Worm (Caenorhabditis elegans) whole organism, L2 larva: ENCODE data around the gene fipp-1.

ENCODE experiments used
- Y55F3AM.14 ChIP-seq: fragments of 200-800 bp; sonication (Bioruptor generic); optimal IDR thresholded peaks from 2 replicates; lab custom pipeline; 2018; ENCODE audit warnings: mild to moderate bottlenecking, missing genetic modification characterization, missing compliant biosample characterization
- ZK546.5 ChIP-seq: sonication (generic microtip); optimal IDR thresholded peaks from 2 replicates; lab custom pipeline; 2017; ENCODE audit warnings: missing biosample characterization, missing genetic modification characterization
- elt-3 ChIP-seq: sonication (generic microtip); optimal IDR thresholded peaks from 2 replicates; lab custom pipeline; 2017; ENCODE audit warnings: missing biosample characterization, missing genetic modification characterization
- fos-1 ChIP-seq: fragments of 150-350 bp; optimal IDR thresholded peaks from 2 replicates; lab custom pipeline; 2014; ENCODE audit warnings: missing biosample characterization, missing genetic modification characterization
- mdl-1 ChIP-seq, 2 experiments: fragments of 150-350 bp in 1 of 2; sonication (generic microtip) in 1 of 2; optimal IDR thresholded peaks; 2 replicates each; lab custom pipeline; 2017; ENCODE audit warnings: missing biosample characterization in 2 of 2, missing genetic modification characterization in 2 of 2
- nhr-11 ChIP-seq: fragments of 150-350 bp; optimal IDR thresholded peaks from 2 replicates; lab custom pipeline; 2014; ENCODE audit warnings: missing biosample characterization, missing genetic modification characterization
- nhr-12 ChIP-seq: fragments of 150-350 bp; optimal IDR thresholded peaks from 2 replicates; lab custom pipeline; 2014; ENCODE audit warnings: missing biosample characterization, missing genetic modification characterization
- nhr-129 ChIP-seq: fragments of 150-350 bp; optimal IDR thresholded peaks from 2 replicates; lab custom pipeline; 2014; ENCODE audit warnings: missing biosample characterization, missing genetic modification characterization
- nhr-237 ChIP-seq: fragments of 150-350 bp; optimal IDR thresholded peaks from 2 replicates; lab custom pipeline; 2014; ENCODE audit warnings: missing biosample characterization, missing genetic modification characterization
- sem-4 ChIP-seq: fragments of 150-350 bp; optimal IDR thresholded peaks from 2 replicates; lab custom pipeline; 2014; ENCODE audit warnings: missing biosample characterization, missing genetic modification reagents, missing genetic modification characterization
- snpc-4 ChIP-seq: fragments of 150-350 bp; optimal IDR thresholded peaks from 2 replicates; lab custom pipeline; 2014; ENCODE audit warnings: missing biosample characterization, missing genetic modification characterization
- unc-62 ChIP-seq: fragments of 150-350 bp; optimal IDR thresholded peaks from 2 replicates; lab custom pipeline; 2014; ENCODE audit warnings: missing biosample characterization, missing genetic modification reagents, missing genetic modification characterization

DNA sequence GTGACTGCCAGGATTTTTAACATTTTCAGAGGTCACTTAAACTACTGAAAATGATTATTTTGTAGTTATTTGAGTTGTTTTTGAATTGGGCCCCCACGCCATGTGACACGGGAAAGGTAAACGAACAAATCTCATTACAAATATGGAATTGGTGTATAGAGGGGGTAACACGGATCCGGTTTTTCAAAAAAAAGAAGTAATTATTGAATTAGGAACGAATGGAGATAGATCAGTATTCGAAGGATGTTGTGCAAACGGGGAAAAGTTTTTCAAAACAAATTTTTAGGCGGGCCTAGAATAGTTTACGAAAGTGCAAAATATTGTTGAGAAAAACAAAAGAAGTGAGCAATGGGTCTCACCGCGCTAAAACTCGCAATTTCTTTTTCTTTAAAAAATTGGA lies 5.2 kb upstream of the fipp-1 start, which contains the start of gene F32D1.11:
- no peak for TF ChIP-seq nhr-129 (tag; lab: Kevin White, UChicago)
- TF ChIP-seq unc-62 (GFP tag; lab: Kevin White, UChicago), result no peak
- no peak for TF ChIP-seq Y55F3AM.14 (GFP tag; lab: Kevin White, UChicago)
- TF ChIP-seq nhr-11 (tag; lab: Kevin White, UChicago), result no peak
- no peak for TF ChIP-seq ZK546.5 (tag; lab: Kevin White, UChicago)
- TF ChIP-seq fos-1 (tag; lab: Kevin White, UChicago), result no peak
- no peak for TF ChIP-seq nhr-237 (tag; lab: Kevin White, UChicago)
- no peak for TF ChIP-seq nhr-12
- TF ChIP-seq mdl-1 (tag; optimal IDR thresholded peaks at IDR 0.05; lab: Kevin White, UChicago), result no peak
- no peak for TF ChIP-seq elt-3
- TF ChIP-seq snpc-4 (tag; lab: Kevin White, UChicago), result no peak
- no peak for TF ChIP-seq sem-4 (tag; lab: Kevin White, UChicago)
